Fruit fly (Drosophila melanogaster) whole organism, embryonic: ENCODE data around the gene CG6015.

Experiments used
- Awh ChIP-seq: fragments of 200-800 bp; sonication (Bioruptor generic); IDR thresholded peaks from 2 replicates; pipeline ENCODE4, ENCODE4 v1.3.6; 2022; ENCODE audit warnings: missing biosample characterization, missing genetic modification characterization
- Blimp-1 ChIP-seq: fragments of 200-800 bp; sonication (Bioruptor generic); optimal IDR thresholded peaks from 3 replicates; lab custom pipeline; 2018; ENCODE audit warnings: missing biosample characterization, missing genetic modification characterization, mild to moderate bottlenecking, moderate library complexity, missing genetic modification reagents
- CG11456 ChIP-seq: fragments of 200-800 bp; sonication (Bioruptor generic); IDR thresholded peaks from 3 replicates; pipeline ENCODE4 v1.3.6; 2022; ENCODE audit warnings: missing biosample characterization, missing genetic modification characterization
- CG13624 ChIP-seq: fragments of 200-800 bp; sonication (Bioruptor generic); optimal IDR thresholded peaks from 2 replicates; lab custom pipeline; 2016; ENCODE audit warnings: missing biosample characterization, missing genetic modification characterization
- CG14710 ChIP-seq: fragments of 200-800 bp; sonication (Bioruptor generic); optimal IDR thresholded peaks from 3 replicates; lab custom pipeline; 2019; ENCODE audit warnings: missing biosample characterization, mild to moderate bottlenecking, missing genetic modification characterization, moderate library complexity
- CG16813 ChIP-seq: fragments of 200-800 bp; sonication (Bioruptor generic); IDR thresholded peaks from 3 replicates; pipeline ENCODE4 v1.3.6; 2022; ENCODE audit warnings: missing biosample characterization, missing genetic modification characterization; ENCODE audit not compliant: partially characterized antibody
- CG17186 ChIP-seq: fragments of 200-800 bp; sonication (Bioruptor generic); optimal IDR thresholded peaks from 3 replicates; lab custom pipeline; 2017; ENCODE audit warnings: missing biosample characterization, missing genetic modification reagents, missing genetic modification characterization
- CG17359 ChIP-seq: fragments of 200-800 bp; sonication (Bioruptor generic); optimal IDR thresholded peaks from 3 replicates; lab custom pipeline; 2018; ENCODE audit warnings: missing biosample characterization, mild to moderate bottlenecking, missing genetic modification characterization, moderate library complexity
- CG18476 ChIP-seq: fragments of 200-800 bp; sonication (Bioruptor generic); optimal IDR thresholded peaks from 2 replicates; lab custom pipeline; 2016; ENCODE audit warnings: missing biosample characterization, mild to moderate bottlenecking, missing genetic modification characterization
- CG2116 ChIP-seq: fragments of 200-800 bp; sonication (Bioruptor generic); optimal IDR thresholded peaks from 3 replicates; lab custom pipeline; 2018; ENCODE audit warnings: missing biosample characterization, mild to moderate bottlenecking, missing genetic modification characterization
- CG31365 ChIP-seq: fragments of 200-800 bp; sonication (Bioruptor generic); optimal IDR thresholded peaks from 2 replicates; lab custom pipeline; 2018; ENCODE audit warnings: missing biosample characterization, mild to moderate bottlenecking, missing genetic modification characterization
- CG4707 ChIP-seq: fragments of 200-800 bp; sonication (Bioruptor generic); optimal IDR thresholded peaks from 2 replicates; lab custom pipeline; 2018; ENCODE audit warnings: missing biosample characterization, mild to moderate bottlenecking, missing genetic modification characterization, moderate library complexity
- CG6272 ChIP-seq: fragments of 200-800 bp; sonication (Bioruptor generic); IDR thresholded peaks from 2 replicates; pipeline ENCODE4 v1.3.6; 2022; ENCODE audit warnings: missing biosample characterization, missing genetic modification characterization
- CG6654 ChIP-seq: fragments of 200-800 bp; sonication (Bioruptor generic); optimal IDR thresholded peaks from 2 replicates; lab custom pipeline; 2017; ENCODE audit warnings: missing biosample characterization, mild to moderate bottlenecking, missing genetic modification characterization
- CG7963 ChIP-seq: fragments of 200-800 bp; sonication (Bioruptor generic); IDR thresholded peaks from 3 replicates; pipeline ENCODE4 v1.3.6; 2022; ENCODE audit warnings: missing biosample characterization, missing genetic modification characterization; ENCODE audit not compliant: partially characterized antibody
- CG9609 ChIP-seq: fragments of 200-800 bp; sonication (Bioruptor generic); optimal IDR thresholded peaks from 3 replicates; lab custom pipeline; 2016; ENCODE audit warnings: missing biosample characterization, missing genetic modification characterization
- E2f2 ChIP-seq: fragments of 200-800 bp; sonication (Bioruptor generic); IDR thresholded peaks from 2 replicates; pipeline ENCODE4 v1.3.6; 2022; ENCODE audit warnings: missing biosample characterization, missing genetic modification characterization
- Gug ChIP-seq: fragments of 200-800 bp; sonication (Bioruptor generic); IDR thresholded peaks from 4 replicates; pipeline ENCODE4 v1.3.6; 2022; ENCODE audit warnings: missing biosample characterization, missing genetic modification characterization
- H2.0 ChIP-seq: fragments of 200-800 bp; sonication (Bioruptor generic); IDR thresholded peaks from 2 replicates; pipeline ENCODE4 v1.3.6; 2022; ENCODE audit warnings: missing biosample characterization, missing genetic modification characterization
- HLH54F ChIP-seq: fragments of 200-800 bp; sonication (Bioruptor generic); optimal IDR thresholded peaks from 3 replicates; lab custom pipeline; 2016; ENCODE audit warnings: missing biosample characterization, missing genetic modification characterization
- Med ChIP-seq: fragments of 200-800 bp; sonication (Bioruptor generic); peaks from one replicate; lab custom pipeline; 2016; ENCODE audit warnings: missing biosample characterization, missing genetic modification characterization, mild to moderate bottlenecking, inconsistent platforms, moderate library complexity
- Meics ChIP-seq: fragments of 200-800 bp; sonication (Bioruptor generic); optimal IDR thresholded peaks from 2 replicates; lab custom pipeline; 2017; ENCODE audit warnings: missing biosample characterization, mild to moderate bottlenecking, missing genetic modification characterization
- Mes4 ChIP-seq: fragments of 200-800 bp; sonication (Bioruptor generic); optimal IDR thresholded peaks from 2 replicates; lab custom pipeline; 2016; ENCODE audit warnings: missing biosample characterization, missing genetic modification characterization
- Ptx1 ChIP-seq: fragments of 200-800 bp; sonication (Bioruptor generic); IDR thresholded peaks from 2 replicates; pipeline ENCODE4 v1.3.6; 2022; ENCODE audit warnings: missing biosample characterization, missing genetic modification characterization
- Taf1 ChIP-seq: fragments of 200-800 bp; sonication (Bioruptor generic); IDR thresholded peaks from 2 replicates; pipeline ENCODE4 v1.3.6; 2022; ENCODE audit warnings: missing biosample characterization, missing genetic modification characterization
- abd-A ChIP-seq: fragments of 200-800 bp; sonication (Bioruptor generic); optimal IDR thresholded peaks from 3 replicates; lab custom pipeline; 2019; ENCODE audit warnings: missing biosample characterization, mild to moderate bottlenecking, missing genetic modification characterization, moderate library complexity
- aop ChIP-seq: fragments of 200-800 bp; sonication (Bioruptor generic); IDR thresholded peaks from 2 replicates; pipeline ENCODE4 v1.3.6; 2022; ENCODE audit warnings: missing biosample characterization, missing genetic modification characterization
- ase ChIP-seq: fragments of 200-800 bp; sonication (Bioruptor generic); IDR thresholded peaks from 3 replicates; pipeline ENCODE4 v1.3.6; 2022; ENCODE audit warnings: missing biosample characterization, missing genetic modification characterization
- cato ChIP-seq: fragments of 200-800 bp; sonication (Bioruptor generic); optimal IDR thresholded peaks from 2 replicates; lab custom pipeline; 2016; ENCODE audit warnings: missing biosample characterization, missing genetic modification characterization, borderline replicate concordance
- chm ChIP-seq: fragments of 200-800 bp; sonication (Bioruptor generic); IDR thresholded peaks from 2 replicates; pipeline ENCODE4 v1.3.6; 2022; ENCODE audit warnings: missing biosample characterization, missing genetic modification characterization
- ci ChIP-seq: fragments of 200-800 bp; sonication (Bioruptor generic); IDR thresholded peaks from 3 replicates; pipeline ENCODE4 v1.3.6; 2022; ENCODE audit warnings: missing biosample characterization, missing genetic modification characterization
- dmrt11E ChIP-seq: fragments of 200-800 bp; sonication (Bioruptor generic); optimal IDR thresholded peaks from 3 replicates; lab custom pipeline; 2018; ENCODE audit warnings: missing biosample characterization, mild to moderate bottlenecking, missing genetic modification characterization, moderate library complexity
- dpn ChIP-seq, 2 experiments: fragments of 200-800 bp; sonication (Bioruptor generic); optimal IDR thresholded peaks; 3 replicates each; lab custom pipeline; 2016; ENCODE audit warnings: missing biosample characterization in 2 of 2, missing genetic modification characterization in 2 of 2
- gce ChIP-seq: fragments of 200-800 bp; sonication (Bioruptor generic); IDR thresholded peaks from 3 replicates; pipeline ENCODE4 v1.3.6; 2022; ENCODE audit warnings: missing biosample characterization, missing genetic modification characterization
- grau ChIP-seq: fragments of 200-800 bp; optimal IDR thresholded peaks from 3 replicates; lab custom pipeline; 2019; ENCODE audit warnings: missing biosample characterization, mild to moderate bottlenecking, missing genetic modification characterization, moderate library complexity
- kni ChIP-seq: fragments of 200-800 bp; sonication (Bioruptor generic); optimal IDR thresholded peaks from 3 replicates; lab custom pipeline; 2017; ENCODE audit warnings: mild to moderate bottlenecking, missing biosample characterization, missing genetic modification reagents, missing genetic modification characterization
- knrl ChIP-seq: fragments of 200-800 bp; sonication (Bioruptor generic); IDR thresholded peaks from 3 replicates; pipeline ENCODE4 v1.3.6; 2022; ENCODE audit warnings: missing biosample characterization, missing genetic modification characterization; ENCODE audit not compliant: partially characterized antibody
- oc ChIP-seq: fragments of 200-800 bp; sonication (Bioruptor generic); optimal IDR thresholded peaks from 2 replicates; lab custom pipeline; 2018; ENCODE audit warnings: missing biosample characterization, mild to moderate bottlenecking, missing genetic modification characterization, moderate library complexity
- pan ChIP-seq, 4 experiments: fragments of >200 bp in 3 of 4; fragments of 200-800 bp in 1 of 4; sonication (Bioruptor generic) in 1 of 4; optimal IDR thresholded peaks in 3 of 4; IDR thresholded peaks in 1 of 4; 2 replicates each; pipeline versions ENCODE4 v1.3.6 to Lab custom; 2017 to 2022; ENCODE audit warnings: missing biosample characterization in 2 of 4, missing genetic modification characterization in 2 of 4, mixed read lengths in 1 of 4
- peb ChIP-seq: fragments of 200-800 bp; sonication (Bioruptor generic); IDR thresholded peaks from 2 replicates; pipeline ENCODE4 v1.3.6; 2022; ENCODE audit warnings: missing biosample characterization, missing genetic modification characterization
- sd ChIP-seq: fragments of 200-800 bp; sonication (Bioruptor generic); optimal IDR thresholded peaks from 3 replicates; lab custom pipeline; 2018; ENCODE audit warnings: missing biosample characterization, mild to moderate bottlenecking, missing genetic modification characterization, moderate library complexity
- sisA ChIP-seq: fragments of 200-800 bp; sonication (Bioruptor generic); IDR thresholded peaks from 2 replicates; pipeline ENCODE4 v1.3.6; 2022; ENCODE audit warnings: missing biosample characterization, missing genetic modification characterization
- sqz ChIP-seq: fragments of 200-800 bp; sonication (Bioruptor generic); optimal IDR thresholded peaks from 3 replicates; lab custom pipeline; 2018; ENCODE audit warnings: missing biosample characterization, mild to moderate bottlenecking, missing genetic modification characterization
- sr ChIP-seq: fragments of 200-800 bp; sonication (Bioruptor generic); IDR thresholded peaks from 3 replicates; pipeline ENCODE4 v1.3.6; 2022; ENCODE audit warnings: missing biosample characterization, missing genetic modification characterization
- trem ChIP-seq: fragments of 200-800 bp; optimal IDR thresholded peaks from 3 replicates; lab custom pipeline; 2019; ENCODE audit warnings: missing biosample characterization, mild to moderate bottlenecking, missing genetic modification characterization, moderate library complexity
- tup ChIP-seq: fragments of 200-800 bp; sonication (Bioruptor generic); optimal IDR thresholded peaks from 2 replicates; lab custom pipeline; 2016; ENCODE audit warnings: missing biosample characterization, mild to moderate bottlenecking, missing genetic modification characterization, moderate library complexity
- tx ChIP-seq: fragments of 200-800 bp; sonication (Bioruptor generic); optimal IDR thresholded peaks from 2 replicates; lab custom pipeline; 2016; ENCODE audit warnings: missing biosample characterization, missing genetic modification characterization
- vvl ChIP-seq: fragments of 200-800 bp; sonication (Bioruptor generic); IDR thresholded peaks from 2 replicates; pipeline ENCODE4 v1.3.6; 2022; ENCODE audit warnings: missing biosample characterization, missing genetic modification characterization

The CG6015 gene

dm6 chr3R:22041625-22042282 lies 7.7 kb upstream of the CG6015 start, which contains the start of gene how (continued):
- TF ChIP-seq CG2116 (GFP tag; lab: Kevin White, UChicago) (peak; percentile 87), CG18476 (no peak), tup (GFP tag; lab: Kevin White, UChicago) (peak; percentile 2), CG16813 (peak; percentile 32; the same call in 1 of the 3 replicates), Mes4 (GFP tag; lab: Kevin White, UChicago) (no peak), CG7963 (no peak), Ptx1 (peak; percentile 53), aop (GFP tag; lab: Robert Waterston, UW) (no peak), CG17186 (GFP tag; lab: Kevin White, UChicago) (peak; percentile 84), kni (GFP tag; lab: Kevin White, UChicago) (no peak), CG11456 (0 out of 3 replicates have a peak, but pooled peaks have one; percentile 41), gce (no peak), CG4707 (GFP tag; lab: Kevin White, UChicago) (no peak), grau (peak; percentile 6), trem (tag; lab: Kevin White, UChicago) (peak; percentile 60), Meics (GFP tag; lab: Kevin White, UChicago) (no peak), ase (no peak), HLH54F (GFP tag; lab: Kevin White, UChicago) (no peak), Gug (GFP tag; lab: Robert Waterston, UW) (no peak), cato (GFP tag; lab: Kevin White, UChicago) (no peak), sqz (GFP tag; lab: Kevin White, UChicago) (peak; percentile 43), dmrt11E (tag; lab: Kevin White, UChicago) (peak; percentile 13), tx (GFP tag; lab: Kevin White, UChicago) (peak; percentile 96)

DNA sequence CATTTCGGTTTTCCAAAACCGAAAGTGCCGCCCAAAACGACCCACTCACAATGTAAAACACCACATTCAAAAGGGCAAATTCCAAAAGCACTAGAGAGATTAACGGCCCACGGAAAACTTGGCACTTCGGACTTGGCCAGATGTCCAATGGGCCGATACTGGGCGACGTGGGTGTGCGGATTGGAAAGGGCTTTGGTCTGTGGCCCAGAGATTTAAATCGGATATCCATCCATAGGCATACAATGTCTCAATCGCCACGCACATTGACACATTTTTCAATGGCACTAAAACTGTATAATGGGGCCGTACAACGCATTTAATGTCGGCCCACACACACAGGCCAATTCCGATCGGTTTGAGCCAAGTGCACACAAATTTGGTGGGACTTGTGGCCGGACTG lies 6.3 kb upstream of the CG6015 start:
- 0 out of 3 replicates have a peak, but pooled peaks have one; percentile 24 for TF ChIP-seq CG11456
- TF ChIP-seq CG31365 (tag; lab: Kevin White, UChicago) = no peak
- TF ChIP-seq sr = peak; percentile 94
- peak; percentile 47 for TF ChIP-seq sd (tag; lab: Kevin White, UChicago)
- TF ChIP-seq CG6654 (GFP tag; lab: Kevin White, UChicago) = peak; percentile 49
- TF ChIP-seq Blimp-1 (GFP tag; lab: Kevin White, UChicago) = peak; percentile 6
- no peak for TF ChIP-seq chm
- TF ChIP-seq pan (optimal IDR thresholded peaks at IDR 0.05; lab: Kevin White, UChicago) = no peak
- peak in 1 of 2 experiments; percentile 5 for TF ChIP-seq pan (GFP tag; optimal IDR thresholded peaks at IDR 0.05 in 1 of 2, IDR thresholded peaks at IDR 0.05 in 1 of 2)
- TF ChIP-seq ci (GFP tag; lab: Robert Waterston, UW) = 0 out of 3 replicates have a peak, but pooled peaks have one; percentile 12
- 0 out of 2 replicates have a peak, but pooled peaks have one; percentile 22 for TF ChIP-seq vvl (GFP tag; lab: Robert Waterston, UW)
- TF ChIP-seq oc (tag; lab: Kevin White, UChicago) = peak; percentile 67
- peak; percentile 69 for TF ChIP-seq abd-A (tag; lab: Kevin White, UChicago)
- TF ChIP-seq E2f2 (GFP tag; lab: Robert Waterston, UW) = no peak

dm6 chr3R:22039480-22039879 lies 5.4 kb upstream of the CG6015 start:
- TF ChIP-seq dpn (GFP tag; optimal IDR thresholded peaks at IDR 0.05; lab: Kevin White, UChicago) (peak in 1 of 2 experiments; percentile 54), Med (peak; percentile 79), CG13624 (GFP tag; lab: Kevin White, UChicago) (peak; percentile 2), CG17359 (tag; lab: Kevin White, UChicago) (peak; percentile 61), knrl (no peak), Awh (GFP tag; lab: Robert Waterston, UW) (peak; percentile 72), peb (GFP tag; lab: Robert Waterston, UW) (0 out of 2 replicates have a peak, but pooled peaks have one; percentile 27), CG9609 (GFP tag; lab: Kevin White, UChicago) (no peak), Taf1 (GFP tag; lab: Robert Waterston, UW) (no peak), CG14710 (peak; percentile 18), H2.0 (peak; percentile 71), CG6272 (GFP tag; lab: Robert Waterston, UW) (0 out of 2 replicates have a peak, but pooled peaks have one; percentile 6), sisA (GFP tag; lab: Robert Waterston, UW) (peak; percentile 59)
